Worm (Caenorhabditis elegans) whole organism, young adult: ENCODE results near the gene F41E6.17.

Source experiments
- B0261.1 ChIP-seq: sonication (generic microtip); optimal IDR thresholded peaks from 2 replicates; lab custom pipeline; 2016; ENCODE audit warnings: mild to moderate bottlenecking, missing genetic modification characterization, moderate library complexity, missing compliant biosample characterization
- ama-1 ChIP-seq, 3 experiments: fragments of 150-350 bp in 1 of 3; sonication (generic microtip) in 2 of 3; optimal IDR thresholded peaks; 2 replicates each; lab custom pipeline; 2014 to 2018; ENCODE audit warnings: missing biosample characterization in 2 of 3, missing genetic modification characterization in 2 of 3, missing genetic modification reagents in 2 of 3
- hmg-20 ChIP-seq: fragments of 200-800 bp; sonication (Bioruptor generic); IDR thresholded peaks from 2 replicates; pipeline ENCODE4 v1.3.6; 2022; ENCODE audit warnings: missing genetic modification reagents, missing genetic modification characterization, missing compliant biosample characterization
- lin-40 ChIP-seq: sonication (generic microtip); optimal IDR thresholded peaks from 2 replicates; lab custom pipeline; 2016; ENCODE audit warnings: missing genetic modification characterization, mild to moderate bottlenecking, missing compliant biosample characterization, missing genotype, missing genetic modification reagents
- mes-4 ChIP-seq: sonication (generic microtip); optimal IDR thresholded peaks from 2 replicates; lab custom pipeline; 2016; ENCODE audit warnings: missing genotype, missing genetic modification characterization, missing compliant biosample characterization
- nhr-27 ChIP-seq: fragments of 200-800 bp; sonication (Bioruptor generic); optimal IDR thresholded peaks from 2 replicates; lab custom pipeline; 2018; ENCODE audit warnings: mild to moderate bottlenecking, missing genetic modification characterization, moderate library complexity, missing compliant biosample characterization
- snpc-4 ChIP-seq, 5 experiments: fragments of 150-350 bp in 1 of 5; sonication (generic microtip) in 4 of 5; optimal IDR thresholded peaks; 2 replicates each; lab custom pipeline; 2014 to 2018; ENCODE audit warnings: missing genetic modification characterization in 5 of 5, missing biosample characterization in 3 of 5, antibody characterized with exemption in 2 of 5, mild to moderate bottlenecking in 2 of 5, missing compliant biosample characterization in 2 of 5, missing genotype in 2 of 5, moderate library complexity in 2 of 5, missing genetic modification reagents in 1 of 5
- unc-130 ChIP-seq: sonication (generic microtip); optimal IDR thresholded peaks from 2 replicates; lab custom pipeline; 2016; ENCODE audit warnings: missing genetic modification reagents, missing genetic modification characterization, missing compliant biosample characterization
- xnd-1 ChIP-seq: sonication (generic microtip); optimal IDR thresholded peaks from 2 replicates; lab custom pipeline; 2016; ENCODE audit warnings: missing genotype, missing genetic modification reagents, missing genetic modification characterization, missing compliant biosample characterization
- ztf-26 ChIP-seq: sonication (generic microtip); optimal IDR thresholded peaks from 2 replicates; lab custom pipeline; 2017; ENCODE audit warnings: missing genetic modification characterization, missing compliant biosample characterization

DNA sequence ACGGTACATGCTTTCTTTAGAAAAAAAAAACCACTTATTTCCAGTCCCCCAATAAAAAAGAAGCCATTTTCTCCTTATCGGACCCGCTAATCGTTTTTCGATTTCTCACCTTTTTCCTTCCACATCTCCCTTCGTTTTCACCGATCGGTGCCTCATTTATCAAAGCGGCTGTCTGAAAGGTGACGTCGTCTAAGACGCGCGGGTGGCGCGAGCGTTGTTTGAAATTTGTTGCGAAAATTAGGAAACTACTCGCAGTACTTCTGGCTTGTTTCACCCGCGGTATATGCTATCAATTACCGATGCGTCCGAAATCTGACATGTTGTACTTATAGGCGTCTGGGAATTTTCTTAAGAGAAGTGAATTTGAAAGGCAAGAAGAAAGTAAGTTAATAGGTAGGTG lies 28.3 kb downstream of the F41E6.17 start:
- no peak for TF ChIP-seq ztf-26 (tag; lab: Kevin White, UChicago)
- TF ChIP-seq ama-1 (optimal IDR thresholded peaks at IDR 0.05; lab: Kevin White, UChicago), result no peak
- no peak for TF ChIP-seq ama-1 (GFP tag; optimal IDR thresholded peaks at IDR 0.05; lab: Kevin White, UChicago)
- TF ChIP-seq hmg-20 (GFP tag; lab: Robert Waterston, UW), result no peak
- no peak for TF ChIP-seq mes-4 (tag; lab: Kevin White, UChicago)
- TF ChIP-seq B0261.1, result no peak
- TF ChIP-seq snpc-4 (GFP tag; optimal IDR thresholded peaks at IDR 0.05; lab: Kevin White, UChicago), result no peak
- TF ChIP-seq snpc-4 (tag; optimal IDR thresholded peaks at IDR 0.05; lab: Kevin White, UChicago), result no peak
- TF ChIP-seq lin-40 (tag; lab: Kevin White, UChicago), result no peak
- TF ChIP-seq unc-130, result no peak
- no peak for TF ChIP-seq xnd-1
- TF ChIP-seq nhr-27 (tag; lab: Kevin White, UChicago), result no peak
